Worm (Caenorhabditis elegans): ENCODE data around the gene sre-16.

Gene sre-16

DNA sequence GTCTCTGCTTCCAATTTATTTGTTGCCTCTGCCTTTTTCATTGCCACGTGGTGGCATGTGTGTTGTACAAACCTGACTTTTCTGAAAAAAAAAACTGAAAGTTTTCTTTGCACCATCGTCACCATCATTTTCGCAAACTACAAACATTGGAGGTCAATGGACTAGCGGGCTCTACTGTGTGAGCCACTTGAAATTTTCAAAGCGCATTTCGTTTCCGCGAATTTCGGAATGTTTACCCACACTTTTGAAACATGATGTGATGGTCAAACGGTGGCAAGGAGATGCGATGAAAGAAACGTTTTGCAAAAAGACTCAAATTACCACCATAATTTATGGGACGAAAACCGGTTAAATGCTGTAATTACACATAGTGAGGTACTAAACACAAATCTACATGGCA, 28.0 kb downstream of the sre-16 start:
- TF ChIP-seq nhr-12 (tag; optimal IDR thresholded peaks at IDR 0.05), result no peak
- no peak for TF ChIP-seq cnd-1 (tag; optimal IDR thresholded peaks at IDR 0.05)
- TF ChIP-seq nhr-76 (tag; optimal IDR thresholded peaks at IDR 0.05), result no peak
- TF ChIP-seq nhr-2 (tag; optimal IDR thresholded peaks at IDR 0.05), result no peak
- no peak for TF ChIP-seq lsy-2 (tag; optimal IDR thresholded peaks at IDR 0.05)
- TF ChIP-seq drap-1 (GFP tag; optimal IDR thresholded peaks at IDR 0.05), result no peak
- no peak for TF ChIP-seq elt-1 (tag; optimal IDR thresholded peaks at IDR 0.05; ENCODE audit: borderline replicate concordance, insufficient read depth)
- no peak for TF ChIP-seq lin-32 (GFP tag; optimal IDR thresholded peaks at IDR 0.05)
- TF ChIP-seq nhr-28 (tag; optimal IDR thresholded peaks at IDR 0.05), result no peak
- no peak for TF ChIP-seq ceh-83 (GFP tag; optimal IDR thresholded peaks at IDR 0.05)

DNA sequence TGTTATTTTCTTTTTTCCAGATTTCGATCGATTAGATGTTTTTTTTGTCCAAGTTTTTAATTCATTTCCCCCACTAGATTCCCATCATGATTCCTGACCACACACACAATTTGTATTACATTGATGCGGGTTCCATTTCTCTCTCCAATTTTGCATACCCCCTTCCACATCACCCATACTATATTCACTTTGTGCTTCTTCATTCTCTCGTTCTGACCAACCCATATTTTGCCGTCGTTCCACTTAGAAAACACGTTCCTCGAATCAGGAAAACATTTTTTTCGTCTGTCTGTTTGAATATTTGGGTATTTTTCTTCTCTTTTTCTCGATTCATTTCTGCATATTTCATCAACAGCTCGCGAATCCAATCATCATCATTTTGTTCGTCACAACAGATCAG, 28.5 kb downstream of the sre-16 start:
- TF ChIP-seq unc-39 (tag; optimal IDR thresholded peaks at IDR 0.05), result no peak
- no peak for TF ChIP-seq lin-32 (GFP tag; optimal IDR thresholded peaks at IDR 0.05)
- no peak for TF ChIP-seq nhr-76 (tag; optimal IDR thresholded peaks at IDR 0.05)

DNA sequence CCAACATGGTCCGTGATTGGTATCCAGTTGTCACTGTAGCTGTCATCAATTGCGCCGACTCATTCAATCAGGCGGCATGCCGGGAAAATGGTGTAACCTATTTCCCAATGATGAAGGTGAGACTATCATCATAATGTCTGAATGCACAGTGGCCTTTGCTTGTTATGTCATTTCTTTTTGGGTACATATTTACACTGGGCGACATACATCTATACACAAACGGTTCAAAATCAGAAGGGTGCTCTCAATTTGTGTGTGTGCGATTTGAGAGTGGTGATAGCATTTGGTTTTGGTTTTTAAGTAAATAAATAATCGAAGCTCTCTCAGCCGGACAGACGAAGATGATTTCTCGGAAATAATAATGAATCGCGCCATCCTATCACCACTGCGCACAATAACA, 31.9 kb downstream of the sre-16 start:
- TF ChIP-seq cnd-1 (tag; optimal IDR thresholded peaks at IDR 0.05) (no peak), nhr-28 (tag; optimal IDR thresholded peaks at IDR 0.05) (no peak), zip-8 (tag; optimal IDR thresholded peaks at IDR 0.05) (no peak), sem-2 (GFP tag; optimal IDR thresholded peaks at IDR 0.05) (no peak), lin-13 (tag; optimal IDR thresholded peaks at IDR 0.05) (no peak), hlh-1 (tag; optimal IDR thresholded peaks at IDR 0.05) (no peak), drap-1 (GFP tag; optimal IDR thresholded peaks at IDR 0.05) (no peak), pha-4 (tag; optimal IDR thresholded peaks at IDR 0.05) (no peak), ham-2 (GFP tag; optimal IDR thresholded peaks at IDR 0.05) (no peak), bed-3 (GFP tag; optimal IDR thresholded peaks at IDR 0.05) (no peak), ceh-39 (tag; optimal IDR thresholded peaks at IDR 0.05) (no peak), lsy-2 (tag; optimal IDR thresholded peaks at IDR 0.05) (no peak), flh-1 (GFP tag; optimal IDR thresholded peaks at IDR 0.05) (no peak)

DNA sequence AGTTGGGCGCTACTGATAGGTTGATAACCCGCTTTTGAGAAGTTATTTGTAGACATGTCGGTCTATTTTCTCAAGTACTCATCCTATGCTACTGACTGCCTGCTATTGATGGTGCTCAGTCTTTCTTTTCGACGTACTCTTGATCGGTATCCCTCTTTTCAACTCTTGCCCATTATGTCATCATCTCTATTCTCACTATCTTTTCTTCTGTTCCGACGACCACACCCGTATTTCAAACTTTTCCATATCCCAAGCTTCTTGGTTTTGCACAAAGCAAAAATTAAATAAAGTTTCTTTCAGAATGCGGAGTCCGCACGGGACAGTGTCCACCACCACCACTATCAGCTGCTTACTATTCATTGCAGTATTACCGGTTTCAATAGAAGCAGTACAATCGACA, 33.0 kb downstream of the sre-16 start, which contains the start of gene F35G2.1:
TSS of gene F35G2.1 (plus strand) at position 301 of the 400 bp plus-strand sequence.
- no peak for TF ChIP-seq blmp-1 (tag; optimal IDR thresholded peaks at IDR 0.05)
- no peak for TF ChIP-seq nhr-76 (tag; optimal IDR thresholded peaks at IDR 0.05)
- TF ChIP-seq M03D4.4 (tag; optimal IDR thresholded peaks at IDR 0.05), result no peak
- TF ChIP-seq sem-2 (GFP tag; optimal IDR thresholded peaks at IDR 0.05), result no peak
- no peak for TF ChIP-seq nhr-28 (tag; optimal IDR thresholded peaks at IDR 0.05)
- TF ChIP-seq snpc-4 (tag; optimal IDR thresholded peaks at IDR 0.05), result no peak
- no peak for TF ChIP-seq nhr-2 (tag; optimal IDR thresholded peaks at IDR 0.05)
- TF ChIP-seq elt-1 (tag; optimal IDR thresholded peaks at IDR 0.05; ENCODE audit: borderline replicate concordance, insufficient read depth), result no peak
- no peak for TF ChIP-seq tbx-8 (GFP tag; optimal IDR thresholded peaks at IDR 0.05)
- no peak for TF ChIP-seq cnd-1 (tag; optimal IDR thresholded peaks at IDR 0.05)
- no peak for TF ChIP-seq pha-4 (tag; optimal IDR thresholded peaks at IDR 0.05)

DNA sequence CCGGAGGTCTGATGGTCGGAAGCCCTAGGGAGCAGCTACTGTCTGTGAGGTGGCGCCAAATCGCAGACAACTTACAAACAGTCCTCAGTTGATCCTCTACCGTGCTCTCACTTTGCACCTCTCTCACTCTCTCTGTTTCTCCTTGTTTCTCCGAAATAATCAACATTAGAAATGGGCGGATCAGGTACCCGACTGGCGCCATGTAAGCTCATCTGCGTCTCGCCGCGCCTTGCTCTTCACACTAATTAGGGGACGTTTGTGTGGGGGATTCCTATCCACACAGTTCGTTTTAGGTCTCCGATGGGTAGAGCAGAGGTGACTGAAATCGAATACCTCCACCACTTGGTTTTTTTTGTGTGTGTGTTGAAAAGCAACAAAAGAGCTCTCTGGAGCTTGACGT, 33.9 kb downstream of the sre-16 start:
- TF ChIP-seq ceh-39 (tag; optimal IDR thresholded peaks at IDR 0.05) (no peak), mep-1 (tag; optimal IDR thresholded peaks at IDR 0.05) (no peak), zip-8 (tag; optimal IDR thresholded peaks at IDR 0.05) (no peak), unc-120 (tag; optimal IDR thresholded peaks at IDR 0.05; ENCODE audit: poor library complexity, severe bottlenecking) (no peak), ceh-43 (GFP tag; optimal IDR thresholded peaks at IDR 0.05) (no peak), ztf-11 (tag; optimal IDR thresholded peaks at IDR 0.05) (no peak), nhr-2 (tag; optimal IDR thresholded peaks at IDR 0.05) (no peak), ham-2 (GFP tag; optimal IDR thresholded peaks at IDR 0.05) (no peak), blmp-1 (tag; optimal IDR thresholded peaks at IDR 0.05) (no peak), lsy-2 (tag; optimal IDR thresholded peaks at IDR 0.05) (no peak), elt-1 (tag; optimal IDR thresholded peaks at IDR 0.05; ENCODE audit: borderline replicate concordance, insufficient read depth) (no peak), nhr-237 (tag; optimal IDR thresholded peaks at IDR 0.05) (no peak), unc-39 (tag; optimal IDR thresholded peaks at IDR 0.05) (no peak), sptf-1 (tag; optimal IDR thresholded peaks at IDR 0.05) (no peak), lin-32 (GFP tag; optimal IDR thresholded peaks at IDR 0.05) (no peak), drap-1 (GFP tag; optimal IDR thresholded peaks at IDR 0.05) (no peak), nhr-12 (tag; optimal IDR thresholded peaks at IDR 0.05) (no peak)

Data from whole organism, mixed stage, embryonic.